Fruit fly (Drosophila melanogaster): ENCODE measurements around the gene CG3557.
A peak's percentile ranks its signal among the peaks of the same experiment; 100 is the strongest.

Gene CG3557

DNA sequence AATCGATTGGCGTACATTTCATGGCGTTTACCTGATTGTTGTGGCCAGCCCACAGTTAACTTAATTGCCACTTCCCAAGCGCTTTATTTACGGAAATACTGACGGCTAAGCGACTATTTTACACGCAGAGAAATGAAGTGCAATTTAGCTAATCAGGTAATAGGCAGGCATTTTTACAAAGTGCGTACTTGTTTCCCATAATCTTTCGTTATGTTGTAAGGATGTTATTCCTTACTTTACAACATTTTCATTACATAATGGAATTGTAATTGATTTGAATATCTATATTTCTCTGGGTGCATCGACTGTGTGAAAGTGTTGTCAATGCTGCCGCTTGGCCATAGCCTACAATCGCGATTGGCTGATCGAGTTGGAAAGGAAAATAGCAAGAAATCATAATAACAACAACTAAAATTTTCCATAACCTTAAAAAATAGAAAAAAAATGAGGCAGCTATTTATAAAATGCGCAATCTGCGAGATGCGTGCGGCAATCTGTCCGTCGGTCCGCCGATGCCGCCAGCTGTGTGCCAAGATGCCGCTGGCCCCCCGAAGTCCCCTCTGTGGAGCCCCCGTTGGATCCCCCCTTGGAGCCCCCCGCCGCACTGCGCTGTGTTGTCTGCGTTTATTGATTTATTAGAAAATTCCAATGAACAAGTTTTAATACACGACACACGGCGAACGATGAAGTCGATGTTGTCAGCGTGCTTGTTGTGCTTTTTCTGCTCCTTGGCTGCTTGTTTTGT is 41.0 kb upstream of the CG3557 start (continued):
- TF ChIP-seq dsx (GFP tag; optimal IDR thresholded peaks at IDR 0.05; ENCODE audit: poor library complexity, severe bottlenecking): peak; percentile 6
- peak; percentile 47 for TF ChIP-seq topi (GFP tag; optimal IDR thresholded peaks at IDR 0.05)
- TF ChIP-seq esn (GFP tag; optimal IDR thresholded peaks at IDR 0.05): peak; percentile 41
- peak; percentile 95 for TF ChIP-seq eg (GFP tag; IDR thresholded peaks at IDR 0.05)
- peak; percentile 96 for TF ChIP-seq Eip78C (GFP tag)
- TF ChIP-seq CG6854 (GFP tag; optimal IDR thresholded peaks at IDR 0.05): no peak
- TF ChIP-seq pdm3 (GFP tag; optimal IDR thresholded peaks at IDR 0.05): peak; percentile 87
- TF ChIP-seq net (GFP tag; optimal IDR thresholded peaks at IDR 0.05): peak; percentile 85
- TF ChIP-seq Hr39 (GFP tag; optimal IDR thresholded peaks at IDR 0.05): peak; percentile 42
- peak; percentile 88 for TF ChIP-seq CG3919 (GFP tag; optimal IDR thresholded peaks at IDR 0.05)
- TF ChIP-seq dac (GFP tag; optimal IDR thresholded peaks at IDR 0.05): peak; percentile 91
- TF ChIP-seq CG10631 (GFP tag; optimal IDR thresholded peaks at IDR 0.05): peak; percentile 84
- TF ChIP-seq fkh (GFP tag; optimal IDR thresholded peaks at IDR 0.05): no peak
- TF ChIP-seq Hr38 (GFP tag; optimal IDR thresholded peaks at IDR 0.05): peak; percentile 49
- TF ChIP-seq Eip93F (GFP tag; optimal IDR thresholded peaks at IDR 0.05): no peak
- TF ChIP-seq cyc (GFP tag; optimal IDR thresholded peaks at IDR 0.05): peak; percentile 46
- TF ChIP-seq CG16779 (tag; optimal IDR thresholded peaks at IDR 0.05): peak; percentile 78
- TF ChIP-seq Smox (GFP tag; optimal IDR thresholded peaks at IDR 0.05): no peak
- TF ChIP-seq CG6163 (GFP tag; IDR thresholded peaks at IDR 0.05): peak; percentile 92
- TF ChIP-seq CG4318 (GFP tag; optimal IDR thresholded peaks at IDR 0.05): peak; percentile 94
- TF ChIP-seq Blimp-1 (GFP tag; optimal IDR thresholded peaks at IDR 0.05): no peak
- TF ChIP-seq svp (GFP tag): peak; percentile 67
- TF ChIP-seq CG3032 (tag; optimal IDR thresholded peaks at IDR 0.05): peak; percentile 79
- peak; percentile 92 for TF ChIP-seq CG6276 (GFP tag; optimal IDR thresholded peaks at IDR 0.05)
- peak; percentile 84 for TF ChIP-seq achi (GFP tag; optimal IDR thresholded peaks at IDR 0.05)
- TF ChIP-seq fd59A (GFP tag; optimal IDR thresholded peaks at IDR 0.05): peak; percentile 73
- peak; percentile 96 for TF ChIP-seq Hr4 (GFP tag; optimal IDR thresholded peaks at IDR 0.05)
- TF ChIP-seq CG1621 (tag; optimal IDR thresholded peaks at IDR 0.05): peak; percentile 78

DNA sequence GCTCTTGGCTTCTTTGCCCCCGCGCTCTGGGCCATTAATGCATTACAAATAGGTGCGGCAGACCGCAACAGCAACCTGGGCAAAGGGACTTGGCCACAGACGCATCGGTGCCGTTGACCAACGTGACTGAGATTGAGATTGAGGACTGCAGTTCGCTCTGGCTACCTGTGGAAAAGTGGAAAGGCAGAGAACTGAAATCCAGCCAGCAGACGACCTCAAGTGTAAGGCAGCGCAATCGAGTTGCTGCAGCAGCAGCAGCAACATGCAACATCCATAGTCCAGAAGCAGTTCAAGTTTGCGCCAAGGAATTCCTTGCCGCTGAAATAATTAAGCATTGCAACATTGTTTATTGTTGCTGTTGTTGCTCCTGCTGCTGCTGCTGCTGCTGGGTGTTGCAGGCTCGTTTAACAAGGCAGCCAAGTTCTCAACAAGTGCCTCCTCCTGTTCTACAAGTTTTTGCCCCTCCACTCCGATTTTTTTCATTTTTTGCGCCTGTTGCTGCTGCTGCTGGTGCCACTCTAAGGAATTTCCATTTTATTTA is 40.1 kb upstream of the CG3557 start:
- TF ChIP-seq Eip78C (GFP tag) (peak; percentile 5), ss (GFP tag; optimal IDR thresholded peaks at IDR 0.05) (peak; percentile 2 to 48), dsx (GFP tag; optimal IDR thresholded peaks at IDR 0.05; ENCODE audit: poor library complexity, severe bottlenecking) (peak; percentile 95), spab (GFP tag; optimal IDR thresholded peaks at IDR 0.05) (no peak), Hr38 (GFP tag; optimal IDR thresholded peaks at IDR 0.05) (no peak), CG3919 (GFP tag; optimal IDR thresholded peaks at IDR 0.05) (peak; percentile 3), CG10631 (GFP tag; optimal IDR thresholded peaks at IDR 0.05) (no peak)

DNA sequence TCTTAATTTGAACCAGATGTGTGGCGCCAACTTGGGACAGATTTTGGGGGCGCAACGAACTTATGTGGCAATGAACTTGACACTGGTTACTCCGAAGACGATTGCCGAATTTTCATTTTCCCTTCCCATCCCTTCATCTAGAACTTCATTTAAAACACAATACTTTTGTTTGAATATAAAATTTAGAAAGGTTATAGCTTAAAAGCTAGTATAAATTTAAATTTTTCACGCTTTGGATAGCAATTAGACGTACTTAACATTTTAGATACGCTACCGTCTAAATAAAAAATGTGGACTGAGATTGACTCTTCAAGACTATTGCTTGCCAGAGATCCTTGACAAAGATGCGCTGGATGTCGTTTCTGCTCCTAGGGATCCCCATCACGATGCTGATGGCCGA is 38.9 kb upstream of the CG3557 start, which contains the start of gene CG44139:
Gene CG44139, plus strand, starts transcription at position 301 of the 400 bp plus-strand sequence.
- TF ChIP-seq svp (GFP tag) (no peak), Eip93F (GFP tag; optimal IDR thresholded peaks at IDR 0.05) (no peak), Eip75B (GFP tag; optimal IDR thresholded peaks at IDR 0.05) (no peak), CG1621 (tag; optimal IDR thresholded peaks at IDR 0.05) (no peak), CG9139 (GFP tag; optimal IDR thresholded peaks at IDR 0.05) (no peak), dsx (GFP tag; optimal IDR thresholded peaks at IDR 0.05; ENCODE audit: poor library complexity, severe bottlenecking) (no peak), CG6808 (GFP tag; optimal IDR thresholded peaks at IDR 0.05) (no peak), CG4318 (GFP tag; optimal IDR thresholded peaks at IDR 0.05) (no peak), CG6792 (GFP tag; optimal IDR thresholded peaks at IDR 0.05) (no peak), spab (GFP tag; optimal IDR thresholded peaks at IDR 0.05) (no peak), Lpt (GFP tag; optimal IDR thresholded peaks at IDR 0.05) (no peak), CG11902 (GFP tag; optimal IDR thresholded peaks at IDR 0.05) (no peak), CG11294 (GFP tag; IDR thresholded peaks at IDR 0.05) (no peak), CG8319 (GFP tag; optimal IDR thresholded peaks at IDR 0.05) (no peak), eg (GFP tag; IDR thresholded peaks at IDR 0.05) (no peak), salr (GFP tag; optimal IDR thresholded peaks at IDR 0.05) (no peak)

Data from whole organism, prepupa.